Worm (Caenorhabditis elegans) whole organism, L1 larva: ENCODE results near the gene C49A9.3.

Experiments
- C16A3.4 ChIP-seq: fragments of 150-350 bp; optimal IDR thresholded peaks from 2 replicates; lab custom pipeline; 2014; ENCODE audit warnings: missing biosample characterization, missing genetic modification characterization
- Y116A8C.19 ChIP-seq: sonication (generic microtip); optimal IDR thresholded peaks from 2 replicates; lab custom pipeline; 2016; ENCODE audit warnings: missing compliant biosample characterization, missing genetic modification characterization, borderline replicate concordance
- aly-2 ChIP-seq: fragments of 150-350 bp; optimal IDR thresholded peaks from 2 replicates; lab custom pipeline; 2014; ENCODE audit warnings: missing biosample characterization, missing genetic modification characterization
- ceh-82 ChIP-seq, 3 experiments: fragments of 150-350 bp in 1 of 3; sonication (generic microtip) in 2 of 3; optimal IDR thresholded peaks; 2 replicates each; lab custom pipeline; 2014 to 2017; ENCODE audit warnings: missing biosample characterization in 3 of 3, missing genetic modification characterization in 3 of 3
- dsc-1 ChIP-seq: sonication (generic microtip); optimal IDR thresholded peaks from 2 replicates; lab custom pipeline; 2016; ENCODE audit warnings: mild to moderate bottlenecking, missing genetic modification characterization, missing compliant biosample characterization
- efl-1 ChIP-seq, 4 experiments: fragments of 150-350 bp; optimal IDR thresholded peaks in 3 of 4; peaks in 1 of 4; 1 replicate in 1 of 4; 2 replicates in 3 of 4; lab custom pipeline; 2014; ENCODE audit warnings: missing biosample characterization in 2 of 4, missing genetic modification characterization in 2 of 4, missing genetic modification reagents in 2 of 4
- egl-27 ChIP-seq, 2 experiments: fragments of 150-350 bp in 1 of 2; sonication (generic microtip); optimal IDR thresholded peaks; 3 replicates each; lab custom pipeline; 2017 to 2018; ENCODE audit warnings: missing biosample characterization in 2 of 2, missing genetic modification characterization in 2 of 2, missing genetic modification reagents in 2 of 2
- elt-2 ChIP-seq: sonication (generic microtip); optimal IDR thresholded peaks from 2 replicates; lab custom pipeline; 2016; ENCODE audit warnings: missing genetic modification characterization, mild to moderate bottlenecking, inconsistent platforms, missing compliant biosample characterization, missing genetic modification reagents
- fkh-10 ChIP-seq: sonication (generic microtip); optimal IDR thresholded peaks from 2 replicates; lab custom pipeline; 2017; ENCODE audit warnings: missing biosample characterization, missing genetic modification reagents, missing genetic modification characterization
- fkh-4 ChIP-seq: sonication (generic microtip); optimal IDR thresholded peaks from 2 replicates; lab custom pipeline; 2016; ENCODE audit warnings: missing compliant biosample characterization, missing genetic modification characterization, borderline replicate concordance
- fkh-8 ChIP-seq: sonication (generic microtip); optimal IDR thresholded peaks from 2 replicates; lab custom pipeline; 2016; ENCODE audit warnings: mild to moderate bottlenecking, missing genetic modification characterization, missing compliant biosample characterization
- fos-1 ChIP-seq: fragments of 150-350 bp; optimal IDR thresholded peaks from 2 replicates; lab custom pipeline; 2014; ENCODE audit warnings: missing biosample characterization, missing genetic modification characterization
- grh-1 ChIP-seq: fragments of 200-800 bp; sonication (Bioruptor generic); IDR thresholded peaks from 2 replicates; pipeline ENCODE4 v1.3.6; 2022; ENCODE audit warnings: missing genetic modification reagents, missing genetic modification characterization, missing compliant biosample characterization
- hlh-4 ChIP-seq: sonication (generic microtip); optimal IDR thresholded peaks from 2 replicates; lab custom pipeline; 2016; ENCODE audit warnings: mild to moderate bottlenecking, missing genetic modification characterization, missing compliant biosample characterization
- hpl-2 ChIP-seq: fragments of 150-350 bp; optimal IDR thresholded peaks from 2 replicates; lab custom pipeline; 2014; ENCODE audit warnings: missing biosample characterization, missing genetic modification reagents, missing genetic modification characterization
- irx-1 ChIP-seq: sonication (generic microtip); optimal IDR thresholded peaks from 2 replicates; lab custom pipeline; 2016; ENCODE audit warnings: missing genetic modification characterization, missing compliant biosample characterization
- isw-1 ChIP-seq: fragments of 200-800 bp; sonication (Bioruptor generic); IDR thresholded peaks from 2 replicates; pipeline ENCODE4 v1.3.6; 2022; ENCODE audit warnings: missing genetic modification characterization, missing compliant biosample characterization
- lin-35 ChIP-seq, 2 experiments: fragments of 150-350 bp; optimal IDR thresholded peaks; 2 replicates each; lab custom pipeline; 2014; ENCODE audit warnings: missing biosample characterization in 2 of 2, missing genetic modification characterization in 2 of 2, missing genetic modification reagents in 2 of 2
- lsy-2 ChIP-seq, 2 experiments: fragments of 150-350 bp; optimal IDR thresholded peaks; 2 replicates each; lab custom pipeline; 2014; ENCODE audit warnings: missing biosample characterization in 2 of 2, missing genetic modification characterization in 2 of 2
- mdl-1 ChIP-seq, 2 experiments: fragments of 150-350 bp; optimal IDR thresholded peaks; 2 replicates each; lab custom pipeline; 2014 to 2017; ENCODE audit warnings: missing biosample characterization in 2 of 2, missing genetic modification characterization in 2 of 2, inconsistent platforms in 1 of 2
- nhr-12 ChIP-seq: sonication (generic microtip); optimal IDR thresholded peaks from 2 replicates; lab custom pipeline; 2017; ENCODE audit warnings: missing biosample characterization, missing genetic modification characterization
- nhr-20 ChIP-seq: sonication (generic microtip); optimal IDR thresholded peaks from 2 replicates; lab custom pipeline; 2016; ENCODE audit warnings: mild to moderate bottlenecking, missing genetic modification characterization, missing compliant biosample characterization
- nhr-237 ChIP-seq: fragments of 150-350 bp; optimal IDR thresholded peaks from 2 replicates; lab custom pipeline; 2014; ENCODE audit warnings: missing biosample characterization, missing genetic modification characterization
- nhr-28 ChIP-seq: fragments of 150-350 bp; optimal IDR thresholded peaks from 2 replicates; lab custom pipeline; 2014; ENCODE audit warnings: missing biosample characterization, missing genetic modification characterization
- nhr-76 ChIP-seq: sonication (generic microtip); optimal IDR thresholded peaks from 2 replicates; lab custom pipeline; 2017; ENCODE audit warnings: missing biosample characterization, missing genetic modification characterization
- nhr-85 ChIP-seq: sonication (generic microtip); peaks from one replicate; lab custom pipeline; 2016; ENCODE audit warnings: missing genetic modification characterization, inconsistent platforms, missing compliant biosample characterization
- nhr-90 ChIP-seq: sonication (generic microtip); optimal IDR thresholded peaks from 2 replicates; lab custom pipeline; 2016; ENCODE audit warnings: mild to moderate bottlenecking, missing genetic modification characterization, missing compliant biosample characterization; ENCODE audit not compliant: poor library complexity
- pax-3 ChIP-seq: fragments of 200-800 bp; sonication (Bioruptor generic); optimal IDR thresholded peaks from 2 replicates; lab custom pipeline; 2018; ENCODE audit warnings: mild to moderate bottlenecking, missing genetic modification characterization, moderate library complexity, missing compliant biosample characterization
- snpc-4 ChIP-seq: fragments of 150-350 bp; optimal IDR thresholded peaks from 2 replicates; lab custom pipeline; 2014; ENCODE audit warnings: missing biosample characterization, missing genetic modification characterization
- sptf-1 ChIP-seq: fragments of 150-350 bp; optimal IDR thresholded peaks from 2 replicates; lab custom pipeline; 2014; ENCODE audit warnings: missing biosample characterization, missing genetic modification characterization
- unc-130 ChIP-seq: fragments of 150-350 bp; optimal IDR thresholded peaks from 2 replicates; lab custom pipeline; 2017; ENCODE audit warnings: missing biosample characterization, missing genetic modification characterization, inconsistent platforms
- unc-98 ChIP-seq: fragments of 200-800 bp; sonication (Bioruptor generic); IDR thresholded peaks from 2 replicates; pipeline ENCODE4 v1.3.6; 2022; ENCODE audit warnings: missing genetic modification characterization, missing compliant biosample characterization
- xbp-1 ChIP-seq: sonication (generic microtip); optimal IDR thresholded peaks from 2 replicates; lab custom pipeline; 2016; ENCODE audit warnings: missing genetic modification characterization, missing compliant biosample characterization
- zag-1 ChIP-seq: fragments of 150-350 bp; optimal IDR thresholded peaks from 2 replicates; lab custom pipeline; 2014; ENCODE audit warnings: missing biosample characterization, missing genetic modification characterization

Gene C49A9.3

ce11 chrIV:6209337-6209736, 12.6 kb upstream of the C49A9.3 start:
- TF ChIP-seq zag-1 (tag; lab: Kevin White, UChicago) (no peak), nhr-12 (tag; lab: Kevin White, UChicago) (no peak), snpc-4 (tag; lab: Kevin White, UChicago) (no peak), mdl-1 (tag; optimal IDR thresholded peaks at IDR 0.05; lab: Kevin White, UChicago) (no peak), irx-1 (tag; lab: Kevin White, UChicago) (no peak), egl-27 (tag; optimal IDR thresholded peaks at IDR 0.05; lab: Kevin White, UChicago) (no peak)

- TF ChIP-seq nhr-76 (tag; lab: Kevin White, UChicago) = no peak
- no peak for TF ChIP-seq fkh-8 (tag; lab: Kevin White, UChicago)
- TF ChIP-seq zag-1 (tag; lab: Kevin White, UChicago) = no peak
- TF ChIP-seq elt-2 (tag; lab: Kevin White, UChicago) = peak; percentile 17
- TF ChIP-seq lin-35 (GFP tag; optimal IDR thresholded peaks at IDR 0.05; lab: Kevin White, UChicago) = peak in 1 of 2 experiments; percentile 21
- no peak for TF ChIP-seq lsy-2 (tag; optimal IDR thresholded peaks at IDR 0.05; lab: Kevin White, UChicago)
These were observed 11.3 kb upstream of the C49A9.3 start, which contains the start of the genes ugt-24 and C49A9.6 for ce11 chrIV:6210574-6210973. Gene ugt-24, minus strand, starts transcription at chrIV:6210720. Gene C49A9.6, plus strand, starts transcription at chrIV:6210936.

ce11 chrIV:6213403-6213802, 8.5 kb upstream of the C49A9.3 start, which contains the start of gene C49A9.5:
Gene C49A9.5, plus strand, starts transcription at chrIV:6213673.
- no peak for TF ChIP-seq unc-130 (tag; lab: Kevin White, UChicago)
- no peak for TF ChIP-seq grh-1 (GFP tag; lab: Robert Waterston, UW)
- TF ChIP-seq fkh-10 (GFP tag; lab: Kevin White, UChicago) = no peak
- TF ChIP-seq pax-3 (tag; lab: Kevin White, UChicago) = no peak
- no peak for TF ChIP-seq lin-35 (GFP tag; optimal IDR thresholded peaks at IDR 0.05; lab: Kevin White, UChicago)
- TF ChIP-seq fkh-8 (tag; lab: Kevin White, UChicago) = no peak
- no peak for TF ChIP-seq nhr-90

- TF ChIP-seq ceh-82 (tag; optimal IDR thresholded peaks at IDR 0.05; lab: Kevin White, UChicago) = no peak
- TF ChIP-seq sptf-1 (tag; lab: Kevin White, UChicago) = no peak
- TF ChIP-seq, all 84 proteins: peak for 0
These were observed 4.8 kb upstream of the C49A9.3 start, which contains the start of gene C49A9.9 for ce11 chrIV:6217066-6217465. Gene C49A9.9, plus strand, starts transcription at chrIV:6217372.

ce11 chrIV:6217503-6217902, 4.4 kb upstream of the C49A9.3 start:
- TF ChIP-seq nhr-85 (tag; lab: Kevin White, UChicago) = no peak
- no peak for TF ChIP-seq fkh-10 (GFP tag; lab: Kevin White, UChicago)
- TF ChIP-seq aly-2 (tag; lab: Kevin White, UChicago) = no peak
- TF ChIP-seq nhr-20 (tag; lab: Kevin White, UChicago) = no peak
- no peak for TF ChIP-seq fkh-4 (tag; lab: Kevin White, UChicago)
- no peak for TF ChIP-seq unc-130 (tag; lab: Kevin White, UChicago)
- TF ChIP-seq xbp-1 (tag; lab: Kevin White, UChicago) = no peak
- TF ChIP-seq isw-1 = no peak
- no peak for TF ChIP-seq fos-1 (tag; lab: Kevin White, UChicago)

ce11 chrIV:6219429-6219828, 2.5 kb upstream of the C49A9.3 start, which contains the start of gene C49A9.4:
Gene C49A9.4, plus strand, starts transcription at chrIV:6219693.
- TF ChIP-seq efl-1 (optimal IDR thresholded peaks at IDR 0.05; lab: Kevin White, UChicago) (no peak), efl-1 (GFP tag; optimal IDR thresholded peaks at IDR 0.05 in 1 of 2; lab: Kevin White, UChicago) (peak in 1 of 2 experiments; percentile 42), nhr-20 (tag; lab: Kevin White, UChicago) (no peak), Y116A8C.19 (tag; lab: Kevin White, UChicago) (no peak), hlh-4 (tag; lab: Kevin White, UChicago) (no peak), unc-98 (GFP tag; lab: Robert Waterston, UW) (no peak), lin-35 (GFP tag; optimal IDR thresholded peaks at IDR 0.05; lab: Kevin White, UChicago) (no peak), dsc-1 (no peak), elt-2 (tag; lab: Kevin White, UChicago) (peak; percentile 27), nhr-237 (no peak), C16A3.4 (tag; lab: Kevin White, UChicago) (no peak), isw-1 (no peak), hpl-2 (peak; percentile 35), nhr-28 (tag; lab: Kevin White, UChicago) (no peak)
- TF ChIP-seq, all 84 proteins: peak for 3
